Worm (Caenorhabditis elegans): ENCODE results near the gene gar-1.

- TF ChIP-seq sox-4 (tag; optimal IDR thresholded peaks at IDR 0.05) (no peak), ama-1 (optimal IDR thresholded peaks at IDR 0.05) (no peak), fkh-10 (GFP tag; optimal IDR thresholded peaks at IDR 0.05) (no peak), ets-4 (tag; optimal IDR thresholded peaks at IDR 0.05) (no peak), zip-5 (tag; optimal IDR thresholded peaks at IDR 0.05) (no peak), fax-1 (tag; optimal IDR thresholded peaks at IDR 0.05) (no peak), hlh-8 (tag; optimal IDR thresholded peaks at IDR 0.05) (no peak)
Observed at ce11 chrX:6509813-6510212, 25.1 kb upstream of the gar-1 start.

Measured in whole organism, late embryonic.